Fruit fly (Drosophila melanogaster) whole organism: ENCODE measurements around the gene CG17110.

Experiments used
- CG8478 ChIP-seq: fragments of >200 bp; optimal IDR thresholded peaks from 2 replicates; lab custom pipeline; 2018; ENCODE audit warnings: inconsistent platforms
- Dll ChIP-seq: fragments of >200 bp; optimal IDR thresholded peaks from 2 replicates; lab custom pipeline; 2017

DNA sequence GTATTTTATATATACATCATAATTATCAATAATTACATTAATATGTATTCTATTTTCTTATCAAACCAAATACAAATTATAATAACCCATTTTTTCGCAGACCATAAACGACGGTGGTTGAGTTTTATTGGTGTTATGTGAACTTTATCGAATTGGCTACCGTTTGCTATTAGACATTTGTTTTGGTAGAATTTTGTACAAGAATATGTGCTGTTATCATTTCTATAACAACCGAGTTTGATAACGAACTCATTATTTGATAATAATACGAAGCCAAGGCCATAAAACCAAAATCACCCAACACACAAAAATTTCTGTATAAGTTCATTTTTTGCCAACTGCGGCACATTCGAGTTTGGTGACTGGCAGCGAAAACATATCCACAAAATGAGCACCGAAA lies 3.8 kb downstream of the CG17110 start, which contains the start of gene CG17109:
- TF ChIP-seq CG8478 (lab: Kevin White, UChicago) (no peak), Dll (lab: Kevin White, UChicago) (no peak)
